Worm (Caenorhabditis elegans) whole organism, young adult: Measurements from ENCODE around the gene Y39A1A.16.

ENCODE experiments used
- F33H1.4 ChIP-seq: fragments of 200-800 bp; sonication (Bioruptor generic); IDR thresholded peaks from 2 replicates; pipeline ENCODE4 v1.3.6; 2022; ENCODE audit warnings: missing genetic modification reagents, missing genetic modification characterization, missing compliant biosample characterization
- F57C9.4 ChIP-seq: sonication (generic microtip); optimal IDR thresholded peaks from 2 replicates; lab custom pipeline; 2017; ENCODE audit warnings: mild to moderate bottlenecking, missing genetic modification characterization, missing compliant biosample characterization
- ama-1 ChIP-seq, 3 experiments: fragments of 150-350 bp in 1 of 3; sonication (generic microtip) in 2 of 3; optimal IDR thresholded peaks; 2 replicates each; lab custom pipeline; 2014 to 2018; ENCODE audit warnings: missing biosample characterization in 2 of 3, missing genetic modification characterization in 2 of 3, missing genetic modification reagents in 2 of 3
- aptf-3 ChIP-seq: fragments of 200-800 bp; sonication (Bioruptor generic); IDR thresholded peaks from 2 replicates; pipeline ENCODE4 v1.3.6; 2022; ENCODE audit warnings: missing genetic modification characterization, missing compliant biosample characterization
- bed-1 ChIP-seq: fragments of 200-800 bp; sonication (Bioruptor generic); IDR thresholded peaks from 2 replicates; pipeline ENCODE4 v1.3.6; 2022; ENCODE audit warnings: missing genetic modification reagents, missing genetic modification characterization, missing compliant biosample characterization
- bed-2 ChIP-seq: fragments of 200-800 bp; sonication (Bioruptor generic); IDR thresholded peaks from 2 replicates; pipeline ENCODE4 v1.3.6; 2022; ENCODE audit warnings: missing genetic modification reagents, missing genetic modification characterization, missing compliant biosample characterization
- ceh-79 ChIP-seq: sonication (generic microtip); optimal IDR thresholded peaks from 2 replicates; lab custom pipeline; 2017; ENCODE audit warnings: mild to moderate bottlenecking, missing genetic modification characterization, missing compliant biosample characterization
- dpl-1 ChIP-seq: fragments of 150-350 bp; optimal IDR thresholded peaks from 2 replicates; lab custom pipeline; 2014; ENCODE audit warnings: missing biosample characterization, missing genetic modification reagents, missing genetic modification characterization
- hlh-12 ChIP-seq: sonication (generic microtip); optimal IDR thresholded peaks from 2 replicates; lab custom pipeline; 2016; ENCODE audit warnings: missing genetic modification characterization, missing compliant biosample characterization
- nfya-1 ChIP-seq: sonication (generic microtip); optimal IDR thresholded peaks from 2 replicates; lab custom pipeline; 2017; ENCODE audit warnings: antibody characterized with exemption, missing compliant biosample characterization, missing genetic modification characterization, borderline replicate concordance; ENCODE audit not compliant: insufficient read depth
- tbp1 ChIP-seq: fragments of 200-800 bp; sonication (Bioruptor generic); optimal IDR thresholded peaks from 2 replicates; lab custom pipeline; 2018; ENCODE audit warnings: mild to moderate bottlenecking, missing genetic modification characterization, missing compliant biosample characterization
- unc-62 ChIP-seq: fragments of 150-350 bp; optimal IDR thresholded peaks from 2 replicates; lab custom pipeline; 2014; ENCODE audit warnings: missing biosample characterization, missing genetic modification reagents, missing genetic modification characterization
- ztf-22 ChIP-seq: fragments of 200-800 bp; sonication (Bioruptor generic); optimal IDR thresholded peaks from 2 replicates; lab custom pipeline; 2018; ENCODE audit warnings: mild to moderate bottlenecking, missing genetic modification characterization, moderate library complexity, missing compliant biosample characterization
- ztf-28 ChIP-seq: fragments of 200-800 bp; sonication (Bioruptor generic); IDR thresholded peaks from 2 replicates; pipeline ENCODE4 v1.3.6; 2022; ENCODE audit warnings: missing genetic modification reagents, missing genetic modification characterization, missing compliant biosample characterization

DNA sequence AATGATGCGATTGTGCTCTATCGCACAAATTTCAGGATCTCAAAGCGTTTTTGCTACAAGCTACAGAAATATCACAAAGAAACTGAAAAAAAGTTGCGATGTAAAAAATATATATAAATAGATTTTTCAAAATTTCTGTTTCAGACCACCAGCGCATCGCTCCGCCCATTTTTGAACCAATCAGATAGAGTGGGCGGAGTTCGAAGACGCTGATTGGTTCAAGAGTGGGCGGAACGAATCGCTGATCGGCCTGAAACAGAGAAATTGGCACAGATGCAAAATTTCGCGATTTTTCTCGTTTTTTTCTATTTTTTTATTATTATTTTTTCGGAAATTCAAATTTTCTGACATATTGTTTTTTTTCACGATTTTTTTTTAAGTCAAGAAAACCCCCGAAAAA, 23.7 kb downstream of the Y39A1A.16 start:
- TF ChIP-seq unc-62 = no peak
- TF ChIP-seq bed-1 (GFP tag; lab: Robert Waterston, UW) = no peak
- TF ChIP-seq ceh-79 (tag; lab: Kevin White, UChicago) = no peak
- TF ChIP-seq bed-2 = no peak
- TF ChIP-seq ztf-22 (GFP tag; lab: Kevin White, UChicago) = no peak
- no peak for TF ChIP-seq F57C9.4 (tag; lab: Kevin White, UChicago)
- TF ChIP-seq F33H1.4 (GFP tag; lab: Robert Waterston, UW) = no peak
- TF ChIP-seq ztf-28 (GFP tag; lab: Robert Waterston, UW) = no peak
- TF ChIP-seq ama-1 (optimal IDR thresholded peaks at IDR 0.05; lab: Kevin White, UChicago) = no peak
- TF ChIP-seq ama-1 (GFP tag; optimal IDR thresholded peaks at IDR 0.05; lab: Kevin White, UChicago) = no peak
- TF ChIP-seq dpl-1 (GFP tag; lab: Kevin White, UChicago) = no peak
- no peak for TF ChIP-seq tbp1
- TF ChIP-seq hlh-12 (tag; lab: Kevin White, UChicago) = no peak
- no peak for TF ChIP-seq aptf-3
- TF ChIP-seq nfya-1 (tag; lab: Kevin White, UChicago) = no peak
